Fruit fly (Drosophila melanogaster): ENCODE measurements around the gene GlcAT-S.

DNA sequence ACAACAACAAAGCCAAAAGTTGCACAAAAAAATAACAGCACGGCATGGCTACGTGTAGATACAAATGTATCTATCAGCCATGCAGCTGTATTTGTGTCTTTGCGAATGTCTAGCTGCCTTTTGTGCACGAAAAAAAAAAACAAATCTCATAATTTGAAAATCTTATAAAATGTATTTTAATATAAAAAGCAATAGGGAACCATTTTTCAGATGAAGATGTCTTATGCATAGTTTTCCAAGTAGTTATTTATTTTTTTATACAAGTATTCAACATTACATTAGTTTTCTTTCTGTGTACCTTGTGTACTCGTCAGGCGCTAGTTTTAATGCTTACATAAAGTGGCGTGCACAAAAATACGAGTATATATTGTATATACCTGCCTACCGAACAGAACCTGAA is 53.1 kb downstream of the GlcAT-S start:
- TF ChIP-seq cic (GFP tag; optimal IDR thresholded peaks at IDR 0.05) (no peak), pad (GFP tag; optimal IDR thresholded peaks at IDR 0.05) (no peak), CG11617 (GFP tag; optimal IDR thresholded peaks at IDR 0.05) (no peak), CG5204 (GFP tag; optimal IDR thresholded peaks at IDR 0.05) (no peak), cnc (optimal IDR thresholded peaks at IDR 0.05) (no peak), ovo (GFP tag; optimal IDR thresholded peaks at IDR 0.05) (no peak), CG14711 (tag; optimal IDR thresholded peaks at IDR 0.05) (peak; percentile 49)

All from whole organism, adult.